Worm (Caenorhabditis elegans): ENCODE results near the gene Y71H2B.5.

DNA sequence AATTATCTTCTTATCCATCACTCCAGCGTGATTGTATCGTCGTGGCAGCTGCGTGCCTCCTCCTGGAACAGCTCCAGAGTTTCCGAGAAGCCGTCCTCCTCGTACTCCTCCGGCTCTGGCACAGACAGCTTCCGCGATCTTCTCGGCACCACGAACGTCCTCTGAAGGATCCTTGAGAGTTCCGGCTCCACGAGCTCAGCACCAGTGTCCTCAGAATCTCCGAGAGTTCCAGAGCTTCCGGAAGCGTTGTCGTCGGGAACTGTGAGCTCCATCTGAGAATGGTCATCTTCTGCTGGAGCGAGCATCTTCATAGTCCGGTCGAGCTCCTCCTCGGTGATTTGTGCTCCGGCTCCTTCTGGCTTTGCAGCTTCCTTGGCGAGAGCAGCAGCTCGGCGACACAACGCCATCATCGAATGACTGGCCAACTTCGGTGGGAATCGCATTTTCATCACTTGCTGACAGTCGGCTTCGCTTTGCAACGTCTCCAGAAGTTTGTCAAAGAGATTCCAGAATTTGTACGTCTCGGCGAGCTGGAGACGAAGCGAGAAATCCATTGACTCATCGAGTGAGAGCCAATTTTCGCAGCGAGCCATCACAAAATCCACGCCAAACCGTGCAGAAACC, 44.7 kb upstream of the Y71H2B.5 start:
- TF ChIP-seq elt-4 (tag; optimal IDR thresholded peaks at IDR 0.05) (no peak), hlh-30 (tag; optimal IDR thresholded peaks at IDR 0.05; ENCODE audit: insufficient read depth) (no peak), ama-1 (optimal IDR thresholded peaks at IDR 0.05) (no peak), elt-2 (tag; optimal IDR thresholded peaks at IDR 0.05) (no peak), ceh-19 (GFP tag; optimal IDR thresholded peaks at IDR 0.05) (no peak), nfya-1 (tag; optimal IDR thresholded peaks at IDR 0.05) (no peak), ceh-14 (tag; optimal IDR thresholded peaks at IDR 0.05) (no peak), syd-9 (tag; optimal IDR thresholded peaks at IDR 0.05) (no peak), pqm-1 (tag; optimal IDR thresholded peaks at IDR 0.05) (no peak), nhr-232 (tag; optimal IDR thresholded peaks at IDR 0.05) (no peak), dmd-4 (tag; optimal IDR thresholded peaks at IDR 0.05; ENCODE audit: borderline replicate concordance) (no peak), gmeb-2 (tag; optimal IDR thresholded peaks at IDR 0.05) (no peak)

All from whole organism, late embryonic.